Fruit fly (Drosophila melanogaster): ENCODE measurements around the gene nudC.

The nudC gene

dm6 chr3L:16786728-16787127 lies 18.1 kb upstream of the nudC start, which contains the start of gene eIF3e:
TSS of gene eIF3e (minus strand) at chr3L:16786941.
- TF ChIP-seq CG8119 (GFP tag; IDR thresholded peaks at IDR 0.05), result no peak
- no peak for TF ChIP-seq CG6163 (GFP tag; IDR thresholded peaks at IDR 0.05)
- TF ChIP-seq CG32006 (GFP tag; optimal IDR thresholded peaks at IDR 0.05), result no peak
- no peak for TF ChIP-seq pdm3 (GFP tag; optimal IDR thresholded peaks at IDR 0.05)
- no peak for TF ChIP-seq net (GFP tag; optimal IDR thresholded peaks at IDR 0.05)
- no peak for TF ChIP-seq CG34406 (GFP tag; optimal IDR thresholded peaks at IDR 0.05)
- TF ChIP-seq CG3919 (GFP tag; optimal IDR thresholded peaks at IDR 0.05), result no peak
- TF ChIP-seq CG7368 (GFP tag; optimal IDR thresholded peaks at IDR 0.05), result no peak

dm6 chr3L:16796603-16797002 lies 8.2 kb upstream of the nudC start:
- TF ChIP-seq Met (GFP tag; optimal IDR thresholded peaks at IDR 0.05) (peak; percentile 83), CG11902 (GFP tag; optimal IDR thresholded peaks at IDR 0.05) (peak; percentile 47), esn (GFP tag; optimal IDR thresholded peaks at IDR 0.05) (peak; percentile 82), CG6854 (GFP tag; optimal IDR thresholded peaks at IDR 0.05) (no peak), CG16779 (tag; optimal IDR thresholded peaks at IDR 0.05) (peak; percentile 8), CG10669 (GFP tag; optimal IDR thresholded peaks at IDR 0.05) (no peak), OdsH (GFP tag; optimal IDR thresholded peaks at IDR 0.05) (no peak), Gug (GFP tag; IDR thresholded peaks at IDR 0.05) (peak; percentile 56), eg (GFP tag; IDR thresholded peaks at IDR 0.05) (peak; percentile 71; the same call in 2 of the 3 replicates), ss (GFP tag; optimal IDR thresholded peaks at IDR 0.05) (no peak), lz (GFP tag; optimal IDR thresholded peaks at IDR 0.05) (peak; percentile 73), CG6808 (GFP tag; optimal IDR thresholded peaks at IDR 0.05) (no peak), CG31627 (GFP tag; optimal IDR thresholded peaks at IDR 0.05) (peak; percentile 71), CG8119 (GFP tag; IDR thresholded peaks at IDR 0.05) (peak; percentile 78), CG7368 (GFP tag; optimal IDR thresholded peaks at IDR 0.05) (no peak), CG1621 (tag; optimal IDR thresholded peaks at IDR 0.05) (no peak), pdm3 (GFP tag; optimal IDR thresholded peaks at IDR 0.05) (peak; percentile 78), spab (GFP tag; optimal IDR thresholded peaks at IDR 0.05) (no peak), Sox14 (GFP tag; optimal IDR thresholded peaks at IDR 0.05) (peak; percentile 78), fd85E (GFP tag; optimal IDR thresholded peaks at IDR 0.05) (no peak), Eip75B (GFP tag; optimal IDR thresholded peaks at IDR 0.05) (no peak), Smox (GFP tag; optimal IDR thresholded peaks at IDR 0.05) (no peak), CG3919 (GFP tag; optimal IDR thresholded peaks at IDR 0.05) (no peak), net (GFP tag; optimal IDR thresholded peaks at IDR 0.05) (peak; percentile 82), Eip93F (GFP tag; optimal IDR thresholded peaks at IDR 0.05) (peak; percentile 5), acj6 (GFP tag; optimal IDR thresholded peaks at IDR 0.05) (no peak), Hr38 (GFP tag; optimal IDR thresholded peaks at IDR 0.05) (no peak), dsx (GFP tag; optimal IDR thresholded peaks at IDR 0.05; ENCODE audit: poor library complexity, severe bottlenecking) (no peak), salr (GFP tag; optimal IDR thresholded peaks at IDR 0.05) (peak in 1 of 2 experiments; percentile 46), Eip78C (GFP tag) (no peak), topi (GFP tag; optimal IDR thresholded peaks at IDR 0.05) (no peak), CG3032 (tag; optimal IDR thresholded peaks at IDR 0.05) (peak; percentile 33), CG6792 (GFP tag; optimal IDR thresholded peaks at IDR 0.05) (peak; percentile 73), CG6163 (GFP tag; IDR thresholded peaks at IDR 0.05) (peak; percentile 77), CG34406 (GFP tag; optimal IDR thresholded peaks at IDR 0.05) (peak; percentile 77), Sox15 (GFP tag; optimal IDR thresholded peaks at IDR 0.05) (peak; percentile 44), Ets96B (tag; optimal IDR thresholded peaks at IDR 0.05) (no peak), Hr4 (GFP tag; optimal IDR thresholded peaks at IDR 0.05) (peak; percentile 75), CG15336 (GFP tag; IDR thresholded peaks at IDR 0.05) (peak; percentile 81), CG6276 (GFP tag; optimal IDR thresholded peaks at IDR 0.05) (no peak), Blimp-1 (GFP tag; optimal IDR thresholded peaks at IDR 0.05) (peak; percentile 16), CG11294 (GFP tag; IDR thresholded peaks at IDR 0.05) (0 out of 2 replicates have a peak, but pooled peaks have one; percentile 14), CG11762 (GFP tag; optimal IDR thresholded peaks at IDR 0.05; ENCODE audit: insufficient read depth) (peak; percentile 9), CG4318 (GFP tag; optimal IDR thresholded peaks at IDR 0.05) (no peak), vri (GFP tag; optimal IDR thresholded peaks at IDR 0.05) (peak; percentile 83), CG32006 (GFP tag; optimal IDR thresholded peaks at IDR 0.05) (no peak), fkh (GFP tag; optimal IDR thresholded peaks at IDR 0.05) (no peak), fd59A (GFP tag; optimal IDR thresholded peaks at IDR 0.05) (peak; percentile 17)

All from whole organism, prepupa.